Fruit fly (Drosophila melanogaster): ENCODE data around the gene RpS27.
A peak's percentile ranks its signal among the peaks of the same experiment; 100 is the strongest.

Gene RpS27

DNA sequence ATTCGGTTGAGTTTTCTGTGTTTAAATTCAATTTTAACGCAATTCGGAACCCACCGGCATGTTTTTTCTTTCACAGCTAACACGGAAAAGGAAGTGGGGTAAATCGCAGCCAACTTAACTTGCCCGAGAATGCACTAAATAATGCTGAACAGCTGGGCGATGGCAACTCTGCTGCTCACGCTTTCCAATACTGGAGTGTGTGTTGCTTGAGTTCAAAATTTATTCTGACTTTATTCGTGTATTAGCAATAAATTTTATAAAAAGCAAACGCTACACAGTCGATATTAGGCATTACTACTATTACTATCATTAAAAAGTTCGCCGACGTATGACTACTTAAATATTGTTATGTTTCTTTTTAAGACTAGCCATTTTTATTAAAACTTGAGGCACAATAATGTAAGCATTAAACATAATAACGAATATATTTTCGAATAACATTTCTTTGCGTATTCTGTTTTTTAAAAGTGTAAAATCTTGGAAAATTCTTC is at the start of gene RpS27, which contains the start of gene Nup37 (continued):
- TF ChIP-seq hb (GFP tag; IDR thresholded peaks at IDR 0.05; ENCODE audit: partially characterized antibody) (no peak), CG9437 (GFP tag; optimal IDR thresholded peaks at IDR 0.05) (peak; percentile 94), cad (GFP tag; optimal IDR thresholded peaks at IDR 0.05) (no peak), D (optimal IDR thresholded peaks at IDR 0.05) (no peak), D (GFP tag; optimal IDR thresholded peaks at IDR 0.05) (peak; percentile 96), cwo (GFP tag; optimal IDR thresholded peaks at IDR 0.05) (peak; percentile 91), CG17328 (GFP tag; IDR thresholded peaks at IDR 0.05) (peak; percentile 98), CHES-1-like (GFP tag; optimal IDR thresholded peaks at IDR 0.05) (peak; percentile 99), Side (GFP tag; optimal IDR thresholded peaks at IDR 0.05) (peak; percentile 99), Dp (GFP tag; optimal IDR thresholded peaks at IDR 0.05) (peak; percentile 77), Optix (GFP tag; IDR thresholded peaks at IDR 0.05) (peak; percentile 96), gcm (GFP tag; optimal IDR thresholded peaks at IDR 0.05) (peak; percentile 95), Abd-B (GFP tag; optimal IDR thresholded peaks at IDR 0.05) (peak; percentile 93), D19B (GFP tag; optimal IDR thresholded peaks at IDR 0.05) (peak; percentile 94), CG8944 (GFP tag; optimal IDR thresholded peaks at IDR 0.05) (peak; percentile 98), pnt (GFP tag; optimal IDR thresholded peaks at IDR 0.05) (peak; percentile 91), bbx (GFP tag; IDR thresholded peaks at IDR 0.05; ENCODE audit: partially characterized antibody) (0 out of 2 replicates have a peak, but pooled peaks have one; percentile 34), CG31224 (GFP tag; IDR thresholded peaks at IDR 0.05) (peak; percentile 93), Oaz (GFP tag; IDR thresholded peaks at IDR 0.05) (peak; percentile 92), shn (GFP tag; optimal IDR thresholded peaks at IDR 0.05) (peak; percentile 99), CG11696 (GFP tag; IDR thresholded peaks at IDR 0.05) (peak; percentile 84), CG10321 (GFP tag; IDR thresholded peaks at IDR 0.05) (peak; percentile 84), Taf1 (GFP tag; IDR thresholded peaks at IDR 0.05) (peak; percentile 81; the same call in 1 of the 2 replicates), CG10959 (GFP tag; IDR thresholded peaks at IDR 0.05) (peak; percentile 95), stc (GFP tag; IDR thresholded peaks at IDR 0.05) (peak; percentile 93), scrt (GFP tag; optimal IDR thresholded peaks at IDR 0.05) (peak; percentile 96), CG8290 (GFP tag; optimal IDR thresholded peaks at IDR 0.05) (peak; percentile 98), CG8290 (tag; optimal IDR thresholded peaks at IDR 0.05) (peak; percentile 97 to 100), Doc3 (GFP tag; IDR thresholded peaks at IDR 0.05; ENCODE audit: partially characterized antibody) (no peak), CG15073 (GFP tag; optimal IDR thresholded peaks at IDR 0.05) (peak; percentile 68), tin (GFP tag; optimal IDR thresholded peaks at IDR 0.05) (peak; percentile 98), CG10147 (GFP tag; optimal IDR thresholded peaks at IDR 0.05) (peak; percentile 95), Hey (tag; optimal IDR thresholded peaks at IDR 0.05) (peak; percentile 99), CG10979 (tag; optimal IDR thresholded peaks at IDR 0.05) (peak; percentile 86), fd96Cb (tag; optimal IDR thresholded peaks at IDR 0.05) (peak; percentile 91), CG30020 (tag; optimal IDR thresholded peaks at IDR 0.05) (peak; percentile 82), CG17568 (GFP tag; optimal IDR thresholded peaks at IDR 0.05) (peak; percentile 98), gsb (GFP tag; IDR thresholded peaks at IDR 0.05) (peak; percentile 95), CrebB (tag; optimal IDR thresholded peaks at IDR 0.05) (peak; percentile 99), sc (optimal IDR thresholded peaks at IDR 0.05) (no peak), sc (GFP tag; optimal IDR thresholded peaks at IDR 0.05) (peak; percentile 97), run (tag; optimal IDR thresholded peaks at IDR 0.05) (peak; percentile 90), CG4730 (GFP tag; IDR thresholded peaks at IDR 0.05) (peak; percentile 94), pros (GFP tag; optimal IDR thresholded peaks at IDR 0.05) (peak; percentile 73), CG8089 (GFP tag; optimal IDR thresholded peaks at IDR 0.05) (peak; percentile 99), CTCF (GFP tag; optimal IDR thresholded peaks at IDR 0.05) (peak; percentile 74), Lim3 (GFP tag; IDR thresholded peaks at IDR 0.05) (peak; percentile 68; the same call in 1 of the 2 replicates), psq (GFP tag; optimal IDR thresholded peaks at IDR 0.05) (peak; percentile 94), ara (GFP tag; IDR thresholded peaks at IDR 0.05) (peak; percentile 95), Sox102F (GFP tag; optimal IDR thresholded peaks at IDR 0.05) (peak; percentile 90), Max (GFP tag; optimal IDR thresholded peaks at IDR 0.05) (peak; percentile 98), amos (GFP tag; IDR thresholded peaks at IDR 0.05; ENCODE audit: partially characterized antibody) (peak; percentile 41; the same call in 1 of the 2 replicates)

Data from whole organism, embryonic.